Fruit fly (Drosophila melanogaster) whole organism, embryonic: ENCODE data around the gene kz.
A peak's percentile ranks its signal among the peaks of the same experiment; 100 is the strongest.

Source experiments
- Asciz ChIP-seq: fragments of 200-800 bp; sonication (Bioruptor generic); optimal IDR thresholded peaks from 2 replicates; lab custom pipeline; 2017; ENCODE audit warnings: missing biosample characterization, mild to moderate bottlenecking, missing genetic modification characterization, missing genetic modification reagents
- B-H1 ChIP-seq: fragments of 200-800 bp; sonication (Bioruptor generic); IDR thresholded peaks from 3 replicates; pipeline ENCODE4 v1.3.6; 2022; ENCODE audit warnings: missing biosample characterization, missing genetic modification characterization
- Bgb ChIP-seq: fragments of 200-800 bp; sonication (Bioruptor generic); IDR thresholded peaks from 2 replicates; pipeline ENCODE4 v1.3.6; 2022; ENCODE audit warnings: missing biosample characterization, missing genetic modification characterization; ENCODE audit not compliant: partially characterized antibody
- Blimp-1 ChIP-seq: fragments of 200-800 bp; sonication (Bioruptor generic); optimal IDR thresholded peaks from 3 replicates; lab custom pipeline; 2018; ENCODE audit warnings: missing biosample characterization, missing genetic modification characterization, mild to moderate bottlenecking, moderate library complexity, missing genetic modification reagents
- Bteb2 ChIP-seq: fragments of 200-800 bp; sonication (Bioruptor generic); optimal IDR thresholded peaks from 2 replicates; lab custom pipeline; 2016; ENCODE audit warnings: missing biosample characterization, missing genetic modification characterization
- CG10959 ChIP-seq: fragments of 200-800 bp; sonication (Bioruptor generic); IDR thresholded peaks from 2 replicates; pipeline ENCODE4 v1.3.6; 2022; ENCODE audit warnings: missing biosample characterization, missing genetic modification characterization
- CG11696 ChIP-seq: fragments of 200-800 bp; sonication (Bioruptor generic); IDR thresholded peaks from 2 replicates; pipeline ENCODE4 v1.3.6; 2022; ENCODE audit warnings: missing biosample characterization, missing genetic modification characterization
- CG13624 ChIP-seq: fragments of 200-800 bp; sonication (Bioruptor generic); optimal IDR thresholded peaks from 2 replicates; lab custom pipeline; 2016; ENCODE audit warnings: missing biosample characterization, missing genetic modification characterization
- CG14441 ChIP-seq: fragments of 200-800 bp; sonication (Bioruptor generic); IDR thresholded peaks from 2 replicates; pipeline ENCODE4 v1.3.6; 2022; ENCODE audit warnings: missing biosample characterization, missing genetic modification characterization
- CG14667 ChIP-seq: fragments of 200-800 bp; sonication (Bioruptor generic); IDR thresholded peaks from 2 replicates; pipeline ENCODE4 v1.3.6; 2022; ENCODE audit warnings: missing biosample characterization, missing genetic modification characterization
- CG1529 ChIP-seq: fragments of 200-800 bp; sonication (Bioruptor generic); optimal IDR thresholded peaks from 3 replicates; lab custom pipeline; 2018; ENCODE audit warnings: missing biosample characterization, missing genetic modification characterization
- CG17186 ChIP-seq: fragments of 200-800 bp; sonication (Bioruptor generic); optimal IDR thresholded peaks from 3 replicates; lab custom pipeline; 2017; ENCODE audit warnings: missing biosample characterization, missing genetic modification reagents, missing genetic modification characterization
- CG17385 ChIP-seq: fragments of 200-800 bp; sonication (Bioruptor generic); optimal IDR thresholded peaks from 3 replicates; lab custom pipeline; 2018; ENCODE audit warnings: missing biosample characterization, mild to moderate bottlenecking, missing genetic modification characterization
- CG2129 ChIP-seq: fragments of 200-800 bp; sonication (Bioruptor generic); IDR thresholded peaks from 2 replicates; pipeline ENCODE4 v1.3.6; 2022; ENCODE audit warnings: missing biosample characterization, missing genetic modification characterization; ENCODE audit not compliant: partially characterized antibody
- CG4730 ChIP-seq: fragments of 200-800 bp; sonication (Bioruptor generic); IDR thresholded peaks from 2 replicates; pipeline ENCODE4 v1.3.6; 2022; ENCODE audit warnings: missing biosample characterization, missing genetic modification characterization
- CG4820 ChIP-seq: fragments of 200-800 bp; sonication (Bioruptor generic); optimal IDR thresholded peaks from 3 replicates; lab custom pipeline; 2016; ENCODE audit warnings: missing biosample characterization, missing genetic modification characterization
- CG6175 ChIP-seq: fragments of 200-800 bp; sonication (Bioruptor generic); IDR thresholded peaks from 3 replicates; pipeline ENCODE4 v1.3.6; 2022; ENCODE audit warnings: missing biosample characterization, missing genetic modification characterization
- CG7839 ChIP-seq: fragments of 200-800 bp; sonication (Bioruptor generic); optimal IDR thresholded peaks from 3 replicates; lab custom pipeline; 2018; ENCODE audit warnings: missing biosample characterization, mild to moderate bottlenecking, missing genetic modification characterization, moderate library complexity
- CG9437 ChIP-seq: fragments of 200-800 bp; sonication (Bioruptor generic); optimal IDR thresholded peaks from 2 replicates; lab custom pipeline; 2018; ENCODE audit warnings: missing biosample characterization, mild to moderate bottlenecking, missing genetic modification characterization
- Dbx ChIP-seq: fragments of 200-800 bp; sonication (Bioruptor generic); IDR thresholded peaks from 3 replicates; pipeline ENCODE4 v1.3.6; 2022; ENCODE audit warnings: missing biosample characterization, missing genetic modification characterization
- Drgx ChIP-seq: fragments of 200-800 bp; sonication (Bioruptor generic); IDR thresholded peaks from 2 replicates; pipeline ENCODE4 v1.3.6; 2022; ENCODE audit warnings: missing biosample characterization, missing genetic modification characterization
- HHEX ChIP-seq: fragments of 200-800 bp; sonication (Bioruptor generic); optimal IDR thresholded peaks from 3 replicates; lab custom pipeline; 2017; ENCODE audit warnings: missing biosample characterization, mild to moderate bottlenecking, missing genetic modification characterization, missing genetic modification reagents
- Hr39 ChIP-seq: fragments of >200 bp; optimal IDR thresholded peaks from 2 replicates; lab custom pipeline; 2017
- Max ChIP-seq: fragments of 200-800 bp; sonication (Bioruptor generic); optimal IDR thresholded peaks from 2 replicates; lab custom pipeline; 2016; ENCODE audit warnings: missing biosample characterization, mild to moderate bottlenecking, missing genetic modification characterization
- Meics ChIP-seq: fragments of 200-800 bp; sonication (Bioruptor generic); optimal IDR thresholded peaks from 2 replicates; lab custom pipeline; 2017; ENCODE audit warnings: missing biosample characterization, mild to moderate bottlenecking, missing genetic modification characterization
- Oaz ChIP-seq: fragments of 200-800 bp; sonication (Bioruptor generic); IDR thresholded peaks from 2 replicates; pipeline ENCODE4 v1.3.6; 2022; ENCODE audit warnings: missing biosample characterization, missing genetic modification characterization
- Opbp ChIP-seq: fragments of 200-800 bp; sonication (Bioruptor generic); IDR thresholded peaks from 3 replicates; pipeline ENCODE4 v1.3.6; 2022; ENCODE audit warnings: missing biosample characterization, missing genetic modification characterization; ENCODE audit not compliant: partially characterized antibody
- Ptx1 ChIP-seq: fragments of 200-800 bp; sonication (Bioruptor generic); IDR thresholded peaks from 2 replicates; pipeline ENCODE4 v1.3.6; 2022; ENCODE audit warnings: missing biosample characterization, missing genetic modification characterization
- Sry-δ ChIP-seq: fragments of 200-800 bp; sonication (Bioruptor generic); optimal IDR thresholded peaks from 2 replicates; lab custom pipeline; 2016; ENCODE audit warnings: missing biosample characterization, missing genetic modification characterization
- TFAM ChIP-seq: fragments of 200-800 bp; sonication (Bioruptor generic); optimal IDR thresholded peaks from 2 replicates; lab custom pipeline; 2017; ENCODE audit warnings: missing biosample characterization, missing genetic modification characterization, inconsistent platforms
- az2 ChIP-seq: fragments of 200-800 bp; sonication (Bioruptor generic); optimal IDR thresholded peaks from 3 replicates; lab custom pipeline; 2016; ENCODE audit warnings: missing biosample characterization, missing genetic modification characterization
- caup ChIP-seq: fragments of 200-800 bp; sonication (Bioruptor generic); optimal IDR thresholded peaks from 3 replicates; lab custom pipeline; 2017; ENCODE audit warnings: missing biosample characterization, mild to moderate bottlenecking, missing genetic modification characterization, moderate library complexity; ENCODE audit not compliant: severe bottlenecking
- cg ChIP-seq: fragments of 200-800 bp; sonication (Bioruptor generic); optimal IDR thresholded peaks from 3 replicates; lab custom pipeline; 2019; ENCODE audit warnings: missing biosample characterization, mild to moderate bottlenecking, missing genetic modification characterization, moderate library complexity
- chn ChIP-seq: fragments of 200-800 bp; sonication (Bioruptor generic); optimal IDR thresholded peaks from 2 replicates; lab custom pipeline; 2016; ENCODE audit warnings: missing biosample characterization, missing genetic modification characterization
- dpn ChIP-seq, 2 experiments: fragments of 200-800 bp; sonication (Bioruptor generic); optimal IDR thresholded peaks; 3 replicates each; lab custom pipeline; 2016; ENCODE audit warnings: missing biosample characterization in 2 of 2, missing genetic modification characterization in 2 of 2
- ewg ChIP-seq: fragments of 200-800 bp; sonication (Bioruptor generic); optimal IDR thresholded peaks from 3 replicates; lab custom pipeline; 2017; ENCODE audit warnings: mild to moderate bottlenecking, missing biosample characterization, missing genetic modification reagents, missing genetic modification characterization
- gcm ChIP-seq: fragments of 200-800 bp; sonication (Bioruptor generic); optimal IDR thresholded peaks from 2 replicates; lab custom pipeline; 2019; ENCODE audit warnings: missing biosample characterization, mild to moderate bottlenecking, missing genetic modification characterization, moderate library complexity
- gfzf ChIP-seq: fragments of 200-800 bp; sonication (Bioruptor generic); optimal IDR thresholded peaks from 2 replicates; lab custom pipeline; 2016; ENCODE audit warnings: missing biosample characterization, mild to moderate bottlenecking, missing genetic modification characterization, moderate library complexity
- grau ChIP-seq: fragments of 200-800 bp; optimal IDR thresholded peaks from 3 replicates; lab custom pipeline; 2019; ENCODE audit warnings: missing biosample characterization, mild to moderate bottlenecking, missing genetic modification characterization, moderate library complexity
- kah ChIP-seq: fragments of 200-800 bp; sonication (Bioruptor generic); optimal IDR thresholded peaks from 2 replicates; lab custom pipeline; 2018; ENCODE audit warnings: missing biosample characterization, mild to moderate bottlenecking, missing genetic modification characterization
- luna ChIP-seq: fragments of 200-800 bp; sonication (Bioruptor generic); optimal IDR thresholded peaks from 2 replicates; lab custom pipeline; 2016; ENCODE audit warnings: missing biosample characterization, missing genetic modification characterization
- maf-S ChIP-seq: fragments of 200-800 bp; sonication (Bioruptor generic); optimal IDR thresholded peaks from 2 replicates; lab custom pipeline; 2016; ENCODE audit warnings: missing biosample characterization, missing genetic modification characterization
- nerfin-2 ChIP-seq: fragments of 200-800 bp; sonication (Bioruptor generic); IDR thresholded peaks from 2 replicates; pipeline ENCODE4 v1.3.6; 2022; ENCODE audit warnings: missing biosample characterization, missing genetic modification characterization; ENCODE audit not compliant: partially characterized antibody
- onecut ChIP-seq: fragments of 200-800 bp; sonication (Bioruptor generic); IDR thresholded peaks from 2 replicates; pipeline ENCODE4 v1.3.6; 2022; ENCODE audit warnings: missing biosample characterization, missing genetic modification characterization
- phol ChIP-seq: fragments of 200-800 bp; sonication (Bioruptor generic); optimal IDR thresholded peaks from 3 replicates; lab custom pipeline; 2018; ENCODE audit warnings: missing biosample characterization, mild to moderate bottlenecking, missing genetic modification characterization, moderate library complexity
- rib ChIP-seq: fragments of 200-800 bp; sonication (Bioruptor generic); IDR thresholded peaks from 2 replicates; pipeline ENCODE4 v1.3.6; 2022; ENCODE audit warnings: missing biosample characterization, missing genetic modification characterization
- row ChIP-seq: fragments of 200-800 bp; sonication (Bioruptor generic); IDR thresholded peaks from 3 replicates; pipeline ENCODE4 v1.3.6; 2022; ENCODE audit warnings: missing biosample characterization, missing genetic modification characterization
- so ChIP-seq: fragments of 200-800 bp; sonication (Bioruptor generic); IDR thresholded peaks from 3 replicates; pipeline ENCODE4 v1.3.6; 2022; ENCODE audit warnings: missing biosample characterization, missing genetic modification characterization
- sug ChIP-seq: fragments of 200-800 bp; optimal IDR thresholded peaks from 2 replicates; lab custom pipeline; 2019; ENCODE audit warnings: missing biosample characterization, mild to moderate bottlenecking, missing genetic modification characterization, moderate library complexity
- tgo ChIP-seq: fragments of 200-800 bp; sonication (Bioruptor generic); IDR thresholded peaks from 3 replicates; pipeline ENCODE4 v1.3.6; 2022; ENCODE audit warnings: missing biosample characterization, missing genetic modification characterization
- tio ChIP-seq: fragments of 200-800 bp; sonication (Bioruptor generic); optimal IDR thresholded peaks from 2 replicates; lab custom pipeline; 2017; ENCODE audit warnings: missing biosample characterization, missing genetic modification characterization, inconsistent platforms
- z ChIP-seq: fragments of 200-800 bp; sonication (Bioruptor generic); IDR thresholded peaks from 3 replicates; pipeline ENCODE4 v1.3.6; 2022; ENCODE audit warnings: missing biosample characterization, missing genetic modification characterization

kz gene

dm6 chrX:2274704-2275199 lies 32.9 kb upstream of the kz start, which contains the start of gene Grp170 (continued):
- TF ChIP-seq cg = no peak
- TF ChIP-seq Bgb (GFP tag; lab: Robert Waterston, UW) = peak; percentile 96
- TF ChIP-seq B-H1 (GFP tag; lab: Robert Waterston, UW) = no peak
- TF ChIP-seq CG13624 (GFP tag; lab: Kevin White, UChicago) = peak; percentile 6
- no peak for TF ChIP-seq Ptx1 (GFP tag; lab: Robert Waterston, UW)
- TF ChIP-seq az2 (GFP tag; lab: Kevin White, UChicago) = no peak
- no peak for TF ChIP-seq tio
- no peak for TF ChIP-seq Max (GFP tag; lab: Kevin White, UChicago)
- no peak for TF ChIP-seq Hr39 (lab: Kevin White, UChicago)
- TF ChIP-seq CG4730 (GFP tag; lab: Robert Waterston, UW) = no peak
- peak; percentile 94 for TF ChIP-seq Opbp (GFP tag; lab: Robert Waterston, UW)
- TF ChIP-seq CG11696 = no peak
- no peak for TF ChIP-seq Bteb2 (GFP tag; lab: Kevin White, UChicago)
- no peak for TF ChIP-seq dpn (GFP tag; optimal IDR thresholded peaks at IDR 0.05; lab: Kevin White, UChicago)
- no peak for TF ChIP-seq CG10959
- no peak for TF ChIP-seq Dbx (GFP tag; lab: Robert Waterston, UW)
- TF ChIP-seq so (GFP tag; lab: Robert Waterston, UW) = no peak
- TF ChIP-seq ewg = no peak
- no peak for TF ChIP-seq Drgx (GFP tag; lab: Robert Waterston, UW)
- no peak for TF ChIP-seq HHEX (GFP tag; lab: Kevin White, UChicago)
- TF ChIP-seq Asciz (GFP tag; lab: Kevin White, UChicago) = no peak
- no peak for TF ChIP-seq CG7839
- TF ChIP-seq Blimp-1 (GFP tag; lab: Kevin White, UChicago) = no peak
- no peak for TF ChIP-seq chn
- peak; percentile 39 for TF ChIP-seq phol (tag; lab: Kevin White, UChicago)
- peak; percentile 20; the same call in 1 of the 2 replicates for TF ChIP-seq onecut
- no peak for TF ChIP-seq rib (GFP tag; lab: Robert Waterston, UW)
- no peak for TF ChIP-seq CG6175
- peak; percentile 25 for TF ChIP-seq gfzf (GFP tag; lab: Kevin White, UChicago)
- no peak for TF ChIP-seq maf-S (GFP tag; lab: Kevin White, UChicago)
- TF ChIP-seq Oaz (GFP tag; lab: Robert Waterston, UW) = no peak
- TF ChIP-seq sug = peak; percentile 34
- no peak for TF ChIP-seq tgo (GFP tag; lab: Robert Waterston, UW)
- TF ChIP-seq kah (GFP tag; lab: Kevin White, UChicago) = no peak
- no peak for TF ChIP-seq row (GFP tag; lab: Robert Waterston, UW)
- TF ChIP-seq Sry-δ (GFP tag; lab: Kevin White, UChicago) = peak; percentile 84
- TF ChIP-seq CG17385 (GFP tag; lab: Kevin White, UChicago) = peak; percentile 99
- no peak for TF ChIP-seq TFAM (GFP tag; lab: Kevin White, UChicago)
- TF ChIP-seq CG9437 (GFP tag; lab: Kevin White, UChicago) = peak; percentile 55
- TF ChIP-seq Meics (GFP tag; lab: Kevin White, UChicago) = no peak
- TF ChIP-seq caup (GFP tag; lab: Kevin White, UChicago) = peak; percentile 39
- TF ChIP-seq grau (tag; lab: Kevin White, UChicago) = peak; percentile 8
- TF ChIP-seq CG14441 (GFP tag; lab: Robert Waterston, UW) = no peak
- no peak for TF ChIP-seq gcm (GFP tag; lab: Kevin White, UChicago)
- no peak for TF ChIP-seq CG1529
- TF ChIP-seq CG2129 (GFP tag; lab: Robert Waterston, UW) = peak; percentile 69
- peak; percentile 58 for TF ChIP-seq CG17186 (GFP tag; lab: Kevin White, UChicago)
- peak; percentile 67 for TF ChIP-seq nerfin-2 (GFP tag; lab: Robert Waterston, UW)
- TF ChIP-seq luna (GFP tag; lab: Kevin White, UChicago) = no peak
- no peak for TF ChIP-seq CG4820 (GFP tag; lab: Kevin White, UChicago)
- TF ChIP-seq z = no peak
- no peak for TF ChIP-seq CG14667 (GFP tag; lab: Robert Waterston, UW)
